Worm (Caenorhabditis elegans) whole organism, late embryonic: ENCODE measurements around the gene srbc-10.

Source experiments
- C38D4.7 ChIP-seq: fragments of 200-800 bp; sonication (Bioruptor generic); optimal IDR thresholded peaks from 2 replicates; lab custom pipeline; 2018; ENCODE audit warnings: mild to moderate bottlenecking, missing genetic modification characterization, moderate library complexity, missing compliant biosample characterization
- F13H6.1 ChIP-seq: sonication (generic microtip); optimal IDR thresholded peaks from 2 replicates; lab custom pipeline; 2016; ENCODE audit warnings: missing genetic modification characterization, missing compliant biosample characterization
- T23F11.4 ChIP-seq: fragments of 200-800 bp; sonication (Bioruptor generic); optimal IDR thresholded peaks from 2 replicates; lab custom pipeline; 2018; ENCODE audit warnings: mild to moderate bottlenecking, missing genetic modification characterization, missing compliant biosample characterization
- Y22D7AL.16 ChIP-seq: sonication (generic microtip); optimal IDR thresholded peaks from 2 replicates; lab custom pipeline; 2016; ENCODE audit warnings: missing genetic modification characterization, missing compliant biosample characterization
- ahr-1 ChIP-seq: sonication (generic microtip); optimal IDR thresholded peaks from 2 replicates; lab custom pipeline; 2016; ENCODE audit warnings: missing genetic modification characterization, missing compliant biosample characterization
- ama-1 ChIP-seq: fragments of 150-350 bp; optimal IDR thresholded peaks from 2 replicates; lab custom pipeline; 2014
- ceh-18 ChIP-seq: sonication (generic microtip); optimal IDR thresholded peaks from 2 replicates; lab custom pipeline; 2016; ENCODE audit warnings: missing genetic modification characterization, missing compliant biosample characterization
- ceh-19 ChIP-seq: fragments of 200-800 bp; sonication (Bioruptor generic); optimal IDR thresholded peaks from 2 replicates; lab custom pipeline; 2018; ENCODE audit warnings: mild to moderate bottlenecking, missing genetic modification characterization, missing compliant biosample characterization
- ceh-30 ChIP-seq: fragments of 150-350 bp; optimal IDR thresholded peaks from 2 replicates; lab custom pipeline; 2014; ENCODE audit warnings: missing biosample characterization, missing genetic modification characterization
- ceh-31 ChIP-seq: sonication (generic microtip); optimal IDR thresholded peaks from 2 replicates; lab custom pipeline; 2016; ENCODE audit warnings: missing genetic modification characterization, missing compliant biosample characterization
- ceh-45 ChIP-seq: fragments of 200-800 bp; sonication (Bioruptor generic); IDR thresholded peaks from 2 replicates; pipeline ENCODE4 v1.3.6; 2022; ENCODE audit warnings: missing genetic modification reagents, missing genetic modification characterization, missing compliant biosample characterization
- ceh-48 ChIP-seq: sonication (generic microtip); optimal IDR thresholded peaks from 2 replicates; lab custom pipeline; 2016; ENCODE audit warnings: missing genetic modification characterization, inconsistent platforms, missing compliant biosample characterization
- ceh-9 ChIP-seq: sonication (generic microtip); optimal IDR thresholded peaks from 2 replicates; lab custom pipeline; 2016; ENCODE audit warnings: mild to moderate bottlenecking, missing genetic modification characterization, inconsistent platforms, missing compliant biosample characterization
- che-1 ChIP-seq: sonication (generic microtip); optimal IDR thresholded peaks from 2 replicates; lab custom pipeline; 2016; ENCODE audit warnings: mild to moderate bottlenecking, missing genetic modification characterization, missing compliant biosample characterization
- elt-2 ChIP-seq: sonication (generic microtip); optimal IDR thresholded peaks from 2 replicates; lab custom pipeline; 2016; ENCODE audit warnings: missing genetic modification reagents, missing genetic modification characterization, missing compliant biosample characterization
- elt-4 ChIP-seq: sonication (generic microtip); optimal IDR thresholded peaks from 2 replicates; lab custom pipeline; 2016; ENCODE audit warnings: missing genetic modification characterization, missing compliant biosample characterization
- eyg-1 ChIP-seq: sonication (generic microtip); optimal IDR thresholded peaks from 2 replicates; lab custom pipeline; 2016; ENCODE audit warnings: missing genotype, missing genetic modification characterization, missing compliant biosample characterization
- fax-1 ChIP-seq: sonication (generic microtip); optimal IDR thresholded peaks from 2 replicates; lab custom pipeline; 2016; ENCODE audit warnings: missing genotype, missing genetic modification characterization, missing compliant biosample characterization
- fkh-10 ChIP-seq: fragments of 150-350 bp; optimal IDR thresholded peaks from 2 replicates; lab custom pipeline; 2014; ENCODE audit warnings: missing biosample characterization, missing genetic modification reagents, missing genetic modification characterization
- fkh-6 ChIP-seq: sonication (generic microtip); optimal IDR thresholded peaks from 2 replicates; lab custom pipeline; 2016; ENCODE audit warnings: missing genetic modification characterization, missing compliant biosample characterization
- gmeb-2 ChIP-seq: sonication (generic microtip); optimal IDR thresholded peaks from 2 replicates; lab custom pipeline; 2016; ENCODE audit warnings: missing genetic modification characterization, inconsistent platforms, missing compliant biosample characterization
- hlh-15 ChIP-seq: sonication (generic microtip); optimal IDR thresholded peaks from 2 replicates; lab custom pipeline; 2016; ENCODE audit warnings: missing genetic modification characterization, missing compliant biosample characterization
- hlh-30 ChIP-seq: sonication (generic microtip); optimal IDR thresholded peaks from 2 replicates; lab custom pipeline; 2017; ENCODE audit warnings: antibody characterized with exemption, missing genetic modification characterization, missing compliant biosample characterization; ENCODE audit not compliant: insufficient read depth
- hlh-6 ChIP-seq: sonication (generic microtip); optimal IDR thresholded peaks from 2 replicates; lab custom pipeline; 2016; ENCODE audit warnings: missing genotype, missing genetic modification characterization, missing compliant biosample characterization
- hlh-8 ChIP-seq: sonication (generic microtip); optimal IDR thresholded peaks from 2 replicates; lab custom pipeline; 2016; ENCODE audit warnings: missing genotype, missing genetic modification characterization, missing compliant biosample characterization
- lim-6 ChIP-seq: sonication (generic microtip); optimal IDR thresholded peaks from 2 replicates; lab custom pipeline; 2016; ENCODE audit warnings: missing genetic modification characterization, missing compliant biosample characterization
- lin-11 ChIP-seq: fragments of 200-800 bp; sonication (Bioruptor generic); optimal IDR thresholded peaks from 2 replicates; lab custom pipeline; 2018; ENCODE audit warnings: mild to moderate bottlenecking, missing genetic modification characterization, missing compliant biosample characterization
- madf-2 ChIP-seq: sonication (generic microtip); optimal IDR thresholded peaks from 2 replicates; lab custom pipeline; 2017; ENCODE audit warnings: missing genetic modification characterization, missing compliant biosample characterization
- mec-3 ChIP-seq: sonication (generic microtip); optimal IDR thresholded peaks from 2 replicates; lab custom pipeline; 2016; ENCODE audit warnings: borderline replicate concordance, missing genetic modification characterization, missing compliant biosample characterization
- nhr-11 ChIP-seq: fragments of 150-350 bp; optimal IDR thresholded peaks from 2 replicates; lab custom pipeline; 2014; ENCODE audit warnings: missing biosample characterization, missing genetic modification characterization
- nhr-232 ChIP-seq: sonication (generic microtip); optimal IDR thresholded peaks from 2 replicates; lab custom pipeline; 2016; ENCODE audit warnings: missing genetic modification characterization, missing compliant biosample characterization
- npax-4 ChIP-seq: sonication (generic microtip); optimal IDR thresholded peaks from 2 replicates; lab custom pipeline; 2016; ENCODE audit warnings: missing genetic modification characterization, missing compliant biosample characterization
- pax-1 ChIP-seq: fragments of 150-350 bp; optimal IDR thresholded peaks from 2 replicates; lab custom pipeline; 2014; ENCODE audit warnings: missing biosample characterization, missing genetic modification characterization
- pha-2 ChIP-seq: sonication (generic microtip); optimal IDR thresholded peaks from 2 replicates; lab custom pipeline; 2017; ENCODE audit warnings: mild to moderate bottlenecking, missing genetic modification characterization, missing compliant biosample characterization
- pha-4 ChIP-seq: fragments of 150-350 bp; optimal IDR thresholded peaks from 2 replicates; lab custom pipeline; 2018; ENCODE audit warnings: missing biosample characterization, missing genetic modification reagents, missing genetic modification characterization
- pqm-1 ChIP-seq: sonication (generic microtip); optimal IDR thresholded peaks from 2 replicates; lab custom pipeline; 2016; ENCODE audit warnings: missing genetic modification characterization, missing compliant biosample characterization
- rnt-1 ChIP-seq: sonication (generic microtip); optimal IDR thresholded peaks from 2 replicates; lab custom pipeline; 2016; ENCODE audit warnings: missing genetic modification characterization, missing compliant biosample characterization
- sdc-2 ChIP-seq: sonication (generic microtip); optimal IDR thresholded peaks from 2 replicates; lab custom pipeline; 2016; ENCODE audit warnings: missing genotype, missing genetic modification characterization, missing compliant biosample characterization
- sox-4 ChIP-seq: sonication (generic microtip); optimal IDR thresholded peaks from 2 replicates; lab custom pipeline; 2017; ENCODE audit warnings: mild to moderate bottlenecking, missing genetic modification characterization, inconsistent platforms, missing compliant biosample characterization
- syd-9 ChIP-seq: sonication (generic microtip); optimal IDR thresholded peaks from 2 replicates; lab custom pipeline; 2016; ENCODE audit warnings: mild to moderate bottlenecking, missing genetic modification characterization, moderate library complexity, missing compliant biosample characterization
- tbx-2 ChIP-seq: sonication (generic microtip); optimal IDR thresholded peaks from 2 replicates; lab custom pipeline; 2016; ENCODE audit warnings: missing genetic modification characterization, missing compliant biosample characterization
- ttx-3 ChIP-seq: sonication (generic microtip); optimal IDR thresholded peaks from 2 replicates; lab custom pipeline; 2016; ENCODE audit warnings: missing genetic modification reagents, missing genetic modification characterization, missing compliant biosample characterization
- zip-5 ChIP-seq: sonication (generic microtip); optimal IDR thresholded peaks from 2 replicates; lab custom pipeline; 2016; ENCODE audit warnings: missing genetic modification characterization, missing compliant biosample characterization

srbc-10 gene

DNA sequence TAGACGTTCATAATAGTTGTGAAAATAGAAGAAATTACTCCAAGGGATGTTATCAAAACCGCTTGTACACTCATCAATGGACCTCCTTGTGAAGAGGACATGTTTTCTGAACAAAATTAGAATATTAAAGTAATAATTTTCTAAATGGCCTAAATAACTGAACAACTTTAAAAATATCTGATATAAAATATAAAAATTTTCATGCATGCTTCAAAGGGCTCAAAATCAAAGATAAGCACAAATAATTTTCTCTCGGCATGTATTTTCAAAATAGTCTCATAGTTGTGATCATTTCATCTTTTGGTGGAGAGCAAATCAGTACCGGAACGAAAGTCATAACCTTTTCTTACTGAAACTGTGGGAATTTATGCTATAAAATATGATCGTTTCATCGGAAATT lies 7.8 kb downstream of the srbc-10 start, which contains the start of gene srbc-8:
Gene srbc-8, minus strand, starts transcription at position 101 of the 400 bp plus-strand sequence.
- TF ChIP-seq F13H6.1 (tag; lab: Kevin White, UChicago) = no peak
- TF ChIP-seq nhr-11 = no peak
- TF ChIP-seq ama-1 (lab: Kevin White, UChicago) = no peak
- TF ChIP-seq ceh-31 (tag; lab: Kevin White, UChicago) = no peak
- no peak for TF ChIP-seq hlh-30 (tag; lab: Kevin White, UChicago)
- TF ChIP-seq fax-1 (tag; lab: Kevin White, UChicago) = no peak
- no peak for TF ChIP-seq elt-4 (tag; lab: Kevin White, UChicago)
- TF ChIP-seq hlh-15 (tag; lab: Kevin White, UChicago) = no peak
- no peak for TF ChIP-seq ttx-3
- no peak for TF ChIP-seq fkh-10 (GFP tag; lab: Kevin White, UChicago)
- TF ChIP-seq elt-2 = no peak
- no peak for TF ChIP-seq pqm-1 (tag; lab: Kevin White, UChicago)
- TF ChIP-seq gmeb-2 (tag; lab: Kevin White, UChicago) = no peak
- no peak for TF ChIP-seq ceh-45 (GFP tag; lab: Robert Waterston, UW)
- TF ChIP-seq C38D4.7 (GFP tag; lab: Kevin White, UChicago) = no peak
- no peak for TF ChIP-seq nhr-232 (tag; lab: Kevin White, UChicago)
- TF ChIP-seq, all 69 proteins: peak for 0

DNA sequence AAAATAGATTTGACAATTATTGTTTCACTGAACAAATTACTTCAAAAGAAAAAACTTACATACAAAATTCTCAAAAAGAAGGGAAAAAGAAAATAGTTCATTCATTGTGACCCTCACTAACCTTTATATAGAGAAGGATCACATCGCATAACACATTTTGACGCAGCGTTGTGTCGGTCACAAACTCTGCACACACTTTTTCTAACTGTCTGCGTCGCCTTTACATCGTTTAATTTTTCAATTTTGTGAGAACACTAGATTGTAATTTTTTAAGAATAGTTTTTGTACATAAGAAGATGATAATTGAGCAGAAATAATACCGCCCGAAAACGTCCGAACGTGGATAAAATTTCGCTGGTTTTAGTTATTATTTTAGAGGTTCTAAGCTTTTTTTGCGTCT lies 11.9 kb downstream of the srbc-10 start, which contains the start of gene C18B10.6:
Gene C18B10.6, minus strand, starts transcription at position 101 of the 400 bp plus-strand sequence.
- no peak for TF ChIP-seq eyg-1 (tag; lab: Kevin White, UChicago)
- TF ChIP-seq hlh-6 = no peak
- TF ChIP-seq ceh-9 (tag; lab: Kevin White, UChicago) = no peak
- no peak for TF ChIP-seq fkh-6 (tag; lab: Kevin White, UChicago)
- no peak for TF ChIP-seq elt-4 (tag; lab: Kevin White, UChicago)
- TF ChIP-seq fax-1 (tag; lab: Kevin White, UChicago) = no peak

DNA sequence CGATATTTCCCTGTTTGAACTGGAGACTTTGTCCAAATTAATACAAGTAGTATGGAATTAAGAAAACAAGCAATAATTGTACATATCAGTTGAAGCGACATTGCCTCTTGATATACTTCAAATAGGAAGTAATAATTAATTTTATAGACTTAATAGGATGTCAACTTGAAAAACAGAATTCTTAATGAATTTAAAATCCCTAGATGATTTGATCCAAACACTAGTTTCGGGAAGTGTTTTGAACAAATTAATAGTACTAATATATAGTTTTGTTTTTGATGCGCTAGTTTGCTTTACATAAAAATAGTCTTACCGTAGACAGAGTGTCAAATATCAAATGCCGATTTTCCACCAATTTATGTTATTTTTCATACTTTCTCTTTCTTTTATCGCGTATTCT lies 14.4 kb downstream of the srbc-10 start, which contains the start of gene str-190:
Gene str-190, minus strand, starts transcription at position 101 of the 400 bp plus-strand sequence.
- no peak for TF ChIP-seq npax-4 (tag; lab: Kevin White, UChicago)
- TF ChIP-seq ceh-48 = no peak
- TF ChIP-seq hlh-30 (tag; lab: Kevin White, UChicago) = no peak
- no peak for TF ChIP-seq rnt-1 (tag; lab: Kevin White, UChicago)
- no peak for TF ChIP-seq sdc-2
- no peak for TF ChIP-seq ceh-19 (GFP tag; lab: Kevin White, UChicago)
- no peak for TF ChIP-seq Y22D7AL.16
- no peak for TF ChIP-seq F13H6.1 (tag; lab: Kevin White, UChicago)
- no peak for TF ChIP-seq syd-9 (tag; lab: Kevin White, UChicago)
- TF ChIP-seq ahr-1 = no peak
- no peak for TF ChIP-seq lin-11
- TF ChIP-seq hlh-6 = no peak

ce11 chrV:7476766-7477165 lies 16.1 kb downstream of the srbc-10 start, which contains the start of gene srh-125:
Gene srh-125 (minus strand): TSS chrV:7476866.
- TF ChIP-seq lin-11 (no peak), madf-2 (tag; lab: Kevin White, UChicago) (no peak), pha-2 (tag; lab: Kevin White, UChicago) (no peak), fkh-6 (tag; lab: Kevin White, UChicago) (no peak), ceh-48 (no peak)

DNA sequence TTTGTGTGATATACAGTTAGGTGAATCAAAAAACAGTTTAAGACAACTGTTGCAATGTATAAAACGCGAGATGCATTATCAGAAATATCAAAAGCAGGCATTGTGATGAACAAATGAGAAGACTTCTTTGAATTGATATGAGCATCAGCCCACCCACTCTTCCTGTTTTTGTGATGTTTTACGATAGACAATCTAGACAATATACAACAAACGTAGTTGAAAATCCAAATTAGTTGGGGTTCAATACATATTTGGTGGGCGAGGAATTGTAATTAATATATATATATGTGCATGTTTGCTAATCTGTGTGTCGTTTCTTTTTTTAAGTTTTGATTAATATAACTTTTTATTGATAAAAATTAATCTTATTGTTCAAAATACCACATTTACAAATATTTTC lies 20.0 kb downstream of the srbc-10 start, which contains the start of gene str-28:
Gene str-28, minus strand, starts transcription at position 101 of the 400 bp plus-strand sequence.
- TF ChIP-seq hlh-15 (tag; lab: Kevin White, UChicago) = no peak
- no peak for TF ChIP-seq hlh-8 (tag; lab: Kevin White, UChicago)
- no peak for TF ChIP-seq mec-3 (tag; lab: Kevin White, UChicago)
- TF ChIP-seq sox-4 (tag; lab: Kevin White, UChicago) = no peak
- TF ChIP-seq gmeb-2 (tag; lab: Kevin White, UChicago) = no peak
- no peak for TF ChIP-seq ceh-18
- no peak for TF ChIP-seq ceh-48
- no peak for TF ChIP-seq ceh-31 (tag; lab: Kevin White, UChicago)
- no peak for TF ChIP-seq T23F11.4 (GFP tag; lab: Kevin White, UChicago)
- TF ChIP-seq zip-5 = no peak
- no peak for TF ChIP-seq che-1 (tag; lab: Kevin White, UChicago)
- no peak for TF ChIP-seq pha-4 (tag; lab: Kevin White, UChicago)
- TF ChIP-seq lin-11 = no peak
- no peak for TF ChIP-seq lim-6
- no peak for TF ChIP-seq tbx-2 (tag; lab: Kevin White, UChicago)
- TF ChIP-seq pax-1 (tag; lab: Kevin White, UChicago) = no peak
- no peak for TF ChIP-seq ceh-30 (tag; lab: Kevin White, UChicago)
- TF ChIP-seq, all 69 proteins: peak for 0
